Worm (Caenorhabditis elegans): Measurements from ENCODE around the gene parg-1.

The parg-1 gene

DNA sequence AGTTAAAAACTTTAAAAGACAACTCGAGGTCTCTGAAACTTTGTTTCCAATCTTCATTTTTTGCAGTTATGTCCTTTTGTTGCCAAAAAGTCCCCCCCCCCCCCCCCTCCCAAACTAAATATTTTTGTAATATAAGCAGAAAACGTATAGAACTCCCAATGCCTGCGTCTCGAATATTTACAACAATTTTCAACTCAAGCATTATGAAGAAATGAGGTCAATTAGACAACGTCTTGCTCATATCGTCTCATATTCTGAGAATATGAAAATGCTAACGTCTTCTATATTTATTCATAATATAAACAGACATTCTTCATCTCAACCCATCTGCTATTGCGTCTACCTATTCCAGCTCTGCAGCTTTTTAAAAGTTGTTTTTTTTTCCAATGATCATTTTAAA is 27.9 kb upstream of the parg-1 start, which contains the start of gene H23L24.1:
Gene H23L24.1, plus strand, starts transcription at position 301 of the 400 bp plus-strand sequence.
- TF ChIP-seq eyg-1 (tag; optimal IDR thresholded peaks at IDR 0.05) (no peak), lin-11 (tag; optimal IDR thresholded peaks at IDR 0.05) (no peak), pha-4 (tag; optimal IDR thresholded peaks at IDR 0.05) (no peak), hlh-6 (tag; optimal IDR thresholded peaks at IDR 0.05) (no peak), unc-3 (GFP tag; conservative IDR thresholded peaks at IDR 0.05) (no peak), unc-3 (tag; optimal IDR thresholded peaks at IDR 0.05) (no peak), hlh-13 (GFP tag; optimal IDR thresholded peaks at IDR 0.05) (no peak), elt-2 (tag; optimal IDR thresholded peaks at IDR 0.05) (no peak), syd-9 (tag; optimal IDR thresholded peaks at IDR 0.05) (no peak), ceh-22 (tag; optimal IDR thresholded peaks at IDR 0.05) (no peak), dve-1 (tag; optimal IDR thresholded peaks at IDR 0.05) (no peak), nhr-11 (tag; optimal IDR thresholded peaks at IDR 0.05) (no peak), pax-1 (tag; optimal IDR thresholded peaks at IDR 0.05) (no peak), zip-5 (tag; optimal IDR thresholded peaks at IDR 0.05) (no peak), nfya-1 (tag; optimal IDR thresholded peaks at IDR 0.05) (no peak)

DNA sequence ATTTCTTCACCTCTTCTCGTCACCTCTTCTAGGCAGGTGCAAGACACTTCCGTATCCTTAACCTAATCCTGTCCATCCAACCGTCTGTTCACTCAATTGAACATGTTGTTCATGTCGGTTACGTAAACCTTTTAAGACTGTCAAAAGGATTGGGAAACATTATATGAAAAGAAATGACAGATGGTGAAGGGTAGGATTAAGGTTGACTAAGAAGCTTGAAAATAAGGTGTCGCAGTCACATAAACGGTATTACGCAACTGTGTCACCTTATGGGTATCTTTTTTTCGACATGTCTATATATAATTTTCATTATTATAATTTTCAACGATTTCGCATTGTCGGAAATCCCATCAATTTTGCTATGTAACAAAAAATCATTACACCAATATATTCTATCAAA is 23.3 kb upstream of the parg-1 start:
- TF ChIP-seq madf-2 (tag; optimal IDR thresholded peaks at IDR 0.05) (no peak), unc-3 (GFP tag; conservative IDR thresholded peaks at IDR 0.05) (no peak), unc-3 (tag; optimal IDR thresholded peaks at IDR 0.05) (no peak), ets-4 (tag; optimal IDR thresholded peaks at IDR 0.05) (no peak), elt-2 (tag; optimal IDR thresholded peaks at IDR 0.05) (no peak), ceh-14 (tag; optimal IDR thresholded peaks at IDR 0.05) (no peak), ahr-1 (tag; optimal IDR thresholded peaks at IDR 0.05) (no peak), pag-3 (tag; optimal IDR thresholded peaks at IDR 0.05; ENCODE audit: borderline replicate concordance) (no peak), ceh-9 (tag; optimal IDR thresholded peaks at IDR 0.05) (no peak), pros-1 (tag; optimal IDR thresholded peaks at IDR 0.05) (no peak), ttx-3 (tag; optimal IDR thresholded peaks at IDR 0.05) (no peak), dve-1 (tag; optimal IDR thresholded peaks at IDR 0.05) (no peak), tbx-7 (tag; optimal IDR thresholded peaks at IDR 0.05) (no peak), K09A11.1 (tag; optimal IDR thresholded peaks at IDR 0.05; ENCODE audit: insufficient read depth) (no peak), tbx-2 (tag; optimal IDR thresholded peaks at IDR 0.05) (no peak), ceh-30 (tag; optimal IDR thresholded peaks at IDR 0.05) (no peak), hlh-13 (GFP tag; optimal IDR thresholded peaks at IDR 0.05) (no peak), pat-9 (tag; optimal IDR thresholded peaks at IDR 0.05) (no peak), ceh-34 (tag; optimal IDR thresholded peaks at IDR 0.05) (no peak)

ce11 chrIV:8723720-8724119 is 22.3 kb upstream of the parg-1 start, which contains the start of gene F21D5.9:
Gene F21D5.9, plus strand, starts transcription at chrIV:8724020.
- TF ChIP-seq F13H6.1 (tag; optimal IDR thresholded peaks at IDR 0.05) (no peak), zip-5 (tag; optimal IDR thresholded peaks at IDR 0.05) (no peak), ceh-31 (tag; optimal IDR thresholded peaks at IDR 0.05) (no peak), unc-3 (GFP tag; conservative IDR thresholded peaks at IDR 0.05) (no peak), unc-3 (tag; optimal IDR thresholded peaks at IDR 0.05) (no peak), elt-4 (tag; optimal IDR thresholded peaks at IDR 0.05) (no peak), lin-11 (tag; optimal IDR thresholded peaks at IDR 0.05) (no peak), ceh-22 (tag; optimal IDR thresholded peaks at IDR 0.05) (no peak), npax-4 (tag; optimal IDR thresholded peaks at IDR 0.05) (no peak), pha-4 (tag; optimal IDR thresholded peaks at IDR 0.05) (no peak), hlh-15 (tag; optimal IDR thresholded peaks at IDR 0.05) (no peak), ceh-2 (tag; optimal IDR thresholded peaks at IDR 0.05) (no peak), ceh-9 (tag; optimal IDR thresholded peaks at IDR 0.05) (no peak), fkh-10 (GFP tag; optimal IDR thresholded peaks at IDR 0.05) (no peak), ref-2 (tag; optimal IDR thresholded peaks at IDR 0.05) (no peak)

ce11 chrIV:8724907-8725306 is 21.1 kb upstream of the parg-1 start:
- TF ChIP-seq ttx-3 (tag; optimal IDR thresholded peaks at IDR 0.05) (no peak), hlh-6 (tag; optimal IDR thresholded peaks at IDR 0.05) (no peak), elt-2 (tag; optimal IDR thresholded peaks at IDR 0.05) (no peak), ceh-14 (tag; optimal IDR thresholded peaks at IDR 0.05) (no peak), dve-1 (tag; optimal IDR thresholded peaks at IDR 0.05) (no peak), ceh-6 (GFP tag; optimal IDR thresholded peaks at IDR 0.05) (no peak)
